Worm (Caenorhabditis elegans): ENCODE measurements around the gene Y105C5B.19.

DNA sequence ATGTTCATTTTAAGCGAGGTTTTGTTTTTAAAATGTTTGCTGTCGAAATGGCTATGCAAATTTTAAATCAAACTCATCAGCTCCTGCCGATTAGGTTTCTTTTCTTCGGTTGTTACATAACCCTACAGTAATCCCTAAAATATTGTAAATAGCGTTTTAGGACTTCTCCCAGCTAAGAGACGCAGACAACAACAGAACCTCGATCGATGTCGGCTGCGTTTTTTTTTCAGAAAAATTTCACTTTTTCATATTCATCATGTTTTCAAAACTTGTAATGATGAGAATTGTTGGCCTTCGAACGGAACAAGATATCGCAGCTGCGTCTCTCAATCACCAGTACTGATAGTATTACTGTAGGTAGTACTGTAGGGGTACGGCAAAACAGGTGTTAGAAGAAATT is 44.7 kb upstream of the Y105C5B.19 start:
- TF ChIP-seq aly-2 (tag; optimal IDR thresholded peaks at IDR 0.05): no peak
- TF ChIP-seq ztf-11 (tag; optimal IDR thresholded peaks at IDR 0.05): no peak
